Worm (Caenorhabditis elegans): ENCODE results near the gene clec-51.

The clec-51 gene

DNA sequence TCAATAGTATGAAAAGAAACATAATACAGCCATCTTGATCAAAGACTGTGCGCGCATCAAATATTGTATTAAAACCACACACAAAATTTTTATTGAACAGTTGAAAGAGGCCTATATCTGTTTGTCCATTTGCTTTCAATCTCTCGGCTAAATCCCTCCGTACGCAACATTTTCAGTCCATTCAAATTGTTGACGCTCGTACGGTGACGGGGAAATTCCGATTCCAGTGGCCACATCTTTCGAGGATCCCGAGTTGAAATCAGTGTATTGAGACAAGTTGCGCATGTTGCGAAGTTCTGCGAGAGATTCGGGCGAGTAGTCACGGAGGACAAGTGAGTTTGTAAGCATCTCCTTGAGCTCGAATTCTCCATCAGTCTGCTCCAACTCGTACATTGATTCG lies 915 bp upstream of the clec-51 start:
- TF ChIP-seq egl-27 (tag; optimal IDR thresholded peaks at IDR 0.05) (no peak), lin-15B (tag; optimal IDR thresholded peaks at IDR 0.05) (no peak), nhr-77 (tag; optimal IDR thresholded peaks at IDR 0.05) (no peak), elt-2 (tag; optimal IDR thresholded peaks at IDR 0.05) (no peak), unc-62 (GFP tag; optimal IDR thresholded peaks at IDR 0.05) (no peak), ZK546.5 (tag; optimal IDR thresholded peaks at IDR 0.05) (no peak), ztf-11 (tag; optimal IDR thresholded peaks at IDR 0.05) (no peak), snpc-4 (tag; optimal IDR thresholded peaks at IDR 0.05) (no peak), nhr-25 (tag; optimal IDR thresholded peaks at IDR 0.05) (no peak)

DNA sequence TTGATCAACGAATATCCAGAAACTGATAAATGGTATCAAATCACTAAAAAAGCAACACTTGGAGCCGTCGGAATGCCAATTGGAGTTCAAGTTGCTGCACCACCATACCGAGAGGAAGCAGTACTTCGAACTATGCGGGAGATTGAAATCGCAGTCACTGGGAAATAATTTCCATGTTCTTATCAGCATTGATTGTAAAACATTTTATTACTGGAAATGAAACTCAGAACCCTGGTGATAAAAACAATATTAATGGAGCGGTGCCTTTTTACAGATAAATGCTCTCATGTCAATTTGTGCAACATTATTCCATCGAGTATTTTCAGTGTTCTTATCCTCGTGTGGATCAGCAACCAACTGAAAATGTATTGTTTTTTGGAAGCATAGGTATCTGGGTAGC lies 1.8 kb downstream of the clec-51 start:
- no peak for TF ChIP-seq R02D3.7 (tag; optimal IDR thresholded peaks at IDR 0.05)
- TF ChIP-seq egl-5 (tag; optimal IDR thresholded peaks at IDR 0.05): no peak
- TF ChIP-seq nhr-28 (tag; optimal IDR thresholded peaks at IDR 0.05): no peak
- no peak for TF ChIP-seq lin-39 (tag; optimal IDR thresholded peaks at IDR 0.05)
- peak; percentile 66 for TF ChIP-seq elt-2 (tag; optimal IDR thresholded peaks at IDR 0.05)
- TF ChIP-seq pqm-1 (tag; optimal IDR thresholded peaks at IDR 0.05): peak; percentile 59
- no peak for TF ChIP-seq lin-15B (tag; optimal IDR thresholded peaks at IDR 0.05)
- TF ChIP-seq ceh-28 (tag; optimal IDR thresholded peaks at IDR 0.05): no peak
- TF ChIP-seq unc-62 (GFP tag; optimal IDR thresholded peaks at IDR 0.05): no peak
- no peak for TF ChIP-seq ztf-11 (tag; optimal IDR thresholded peaks at IDR 0.05)
- TF ChIP-seq nhr-12 (tag; optimal IDR thresholded peaks at IDR 0.05): no peak
- TF ChIP-seq zag-1 (tag; optimal IDR thresholded peaks at IDR 0.05): no peak
- TF ChIP-seq nhr-11 (tag; optimal IDR thresholded peaks at IDR 0.05): no peak
- no peak for TF ChIP-seq fkh-10 (GFP tag; optimal IDR thresholded peaks at IDR 0.05)

DNA sequence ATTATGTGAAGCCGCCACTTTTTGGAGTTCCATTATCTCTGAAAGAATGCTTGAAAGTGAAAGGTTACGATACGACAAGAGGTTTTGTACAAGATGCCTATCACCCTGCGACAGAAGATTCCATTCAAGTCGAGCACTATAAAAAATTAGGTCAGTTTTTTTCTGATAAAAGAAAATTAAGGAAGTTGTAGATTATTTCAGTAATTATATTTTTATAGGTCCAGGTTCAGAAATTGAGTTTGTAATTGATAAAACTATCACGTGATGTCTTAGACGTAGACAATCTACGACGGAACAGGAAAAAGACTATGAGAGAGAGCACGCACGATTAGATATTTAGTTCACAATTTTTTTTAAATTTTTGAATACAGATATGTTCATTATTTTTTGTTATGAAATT lies 3.6 kb downstream of the clec-51 start:
- TF ChIP-seq elt-2 (tag; optimal IDR thresholded peaks at IDR 0.05) (peak; percentile 59), aly-2 (tag; optimal IDR thresholded peaks at IDR 0.05) (no peak)

DNA sequence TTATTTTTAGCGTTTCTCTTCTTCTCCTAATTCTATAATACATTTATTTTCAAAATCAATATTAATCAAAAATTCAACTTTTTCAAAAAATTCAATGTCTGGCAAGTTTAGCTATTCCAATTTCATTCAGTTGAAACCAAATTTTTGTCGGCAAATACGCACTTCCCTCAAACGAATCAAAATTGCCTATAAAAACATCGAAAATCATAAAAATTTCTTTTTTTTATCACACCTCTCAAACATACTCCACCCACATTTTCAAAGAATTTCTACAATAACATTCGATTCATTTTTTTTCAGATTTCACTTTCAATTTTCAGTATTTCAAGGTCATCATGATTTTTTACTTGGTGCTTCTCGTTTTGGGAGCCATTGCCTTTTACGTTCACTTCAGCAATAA lies 4.5 kb downstream of the clec-51 start, which contains the start of gene faah-1:
TSS of gene faah-1 (plus strand) at position 301 of the 400 bp plus-strand sequence.
- TF ChIP-seq elt-1 (tag; optimal IDR thresholded peaks at IDR 0.05) (no peak), ceh-16 (tag; optimal IDR thresholded peaks at IDR 0.05) (no peak), sea-2 (GFP tag; optimal IDR thresholded peaks at IDR 0.05) (no peak), fkh-2 (tag; optimal IDR thresholded peaks at IDR 0.05) (no peak), nhr-67 (tag; optimal IDR thresholded peaks at IDR 0.05) (no peak), nhr-237 (tag; optimal IDR thresholded peaks at IDR 0.05) (no peak), nhr-11 (tag; optimal IDR thresholded peaks at IDR 0.05) (no peak), unc-62 (GFP tag; optimal IDR thresholded peaks at IDR 0.05) (no peak), aly-2 (tag; optimal IDR thresholded peaks at IDR 0.05) (no peak), ztf-11 (tag; optimal IDR thresholded peaks at IDR 0.05) (no peak), snpc-4 (tag; optimal IDR thresholded peaks at IDR 0.05) (no peak), nhr-23 (tag; optimal IDR thresholded peaks at IDR 0.05) (no peak), fos-1 (tag; optimal IDR thresholded peaks at IDR 0.05) (no peak), egl-27 (tag; optimal IDR thresholded peaks at IDR 0.05) (no peak), lin-39 (tag; optimal IDR thresholded peaks at IDR 0.05) (no peak), hmg-11 (tag; optimal IDR thresholded peaks at IDR 0.05) (no peak), mml-1 (tag; optimal IDR thresholded peaks at IDR 0.05) (no peak), ceh-82 (tag; optimal IDR thresholded peaks at IDR 0.05) (no peak), lin-15B (tag; optimal IDR thresholded peaks at IDR 0.05) (no peak)

DNA sequence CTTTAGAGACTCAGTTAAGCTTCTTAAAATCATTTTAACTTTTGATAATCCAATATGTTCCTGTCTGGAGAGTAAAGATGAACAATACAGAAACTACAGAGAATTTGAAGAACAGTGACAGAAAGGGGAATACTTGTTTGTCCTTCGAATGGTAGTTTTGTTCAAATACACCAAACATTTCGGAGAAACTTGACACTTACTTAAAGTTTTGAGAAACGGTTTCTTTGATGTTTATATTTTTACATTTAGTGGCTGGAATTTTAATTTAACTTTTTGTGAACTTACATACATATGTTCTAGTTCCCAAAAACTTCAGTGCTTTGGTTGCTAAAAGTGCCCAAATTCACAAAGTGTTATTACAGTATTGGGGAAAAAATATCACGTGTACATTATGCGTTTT lies 6.4 kb downstream of the clec-51 start, which contains the start of gene B0218.5:
TSS of gene B0218.5 (minus strand) at position 101 of the 400 bp plus-strand sequence.
- no peak for TF ChIP-seq ztf-4 (tag; optimal IDR thresholded peaks at IDR 0.05)
- no peak for TF ChIP-seq skn-1 (tag; optimal IDR thresholded peaks at IDR 0.05)
- TF ChIP-seq elt-2 (tag; optimal IDR thresholded peaks at IDR 0.05): no peak

DNA sequence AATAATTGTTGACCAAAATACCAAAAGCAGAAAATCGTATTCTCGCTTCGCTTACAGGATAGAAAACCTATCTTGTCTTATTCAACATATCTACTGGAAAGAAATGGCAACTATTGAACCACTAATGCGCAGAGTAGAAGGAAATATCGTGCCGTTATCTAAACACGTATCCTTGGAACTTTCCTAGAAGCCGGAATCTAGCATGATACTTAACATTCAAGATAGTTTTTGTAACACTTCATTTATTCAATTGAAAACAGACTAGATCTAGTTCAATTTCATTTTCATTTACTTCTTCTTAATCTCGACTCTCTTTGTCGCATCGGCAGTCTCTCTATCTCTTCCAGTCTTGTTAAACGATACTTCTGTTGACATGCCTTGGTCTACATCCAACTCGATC lies 8.6 kb downstream of the clec-51 start:
- no peak for TF ChIP-seq zag-1 (tag; optimal IDR thresholded peaks at IDR 0.05)
- TF ChIP-seq pqm-1 (tag; optimal IDR thresholded peaks at IDR 0.05): peak; percentile 16
